Fruit fly (Drosophila melanogaster) whole organism, prepupa: ENCODE results near the gene Nfs1.

Source experiments
- CG10669 ChIP-seq: fragments of 200-800 bp; sonication (Bioruptor generic); optimal IDR thresholded peaks from 3 replicates; lab custom pipeline; 2018; ENCODE audit warnings: missing biosample characterization, mild to moderate bottlenecking, missing genetic modification characterization, moderate library complexity
- CG6808 ChIP-seq: fragments of 200-800 bp; sonication (Bioruptor generic); optimal IDR thresholded peaks from 3 replicates; lab custom pipeline; 2017; ENCODE audit warnings: missing biosample characterization, missing genetic modification characterization, mild to moderate bottlenecking, moderate library complexity, missing genetic modification reagents
- CG9139 ChIP-seq: fragments of 200-800 bp; sonication (Bioruptor generic); optimal IDR thresholded peaks from 3 replicates; lab custom pipeline; 2017; ENCODE audit warnings: missing biosample characterization, mild to moderate bottlenecking, missing genetic modification characterization
- Ets96B ChIP-seq: fragments of 200-800 bp; optimal IDR thresholded peaks from 2 replicates; lab custom pipeline; 2019; ENCODE audit warnings: missing biosample characterization, mild to moderate bottlenecking, missing genetic modification characterization, moderate library complexity
- Hr39 ChIP-seq: fragments of 200-800 bp; sonication (Bioruptor generic); optimal IDR thresholded peaks from 2 replicates; lab custom pipeline; 2016; ENCODE audit warnings: missing biosample characterization, missing genetic modification characterization
- OdsH ChIP-seq: fragments of 200-800 bp; sonication (Bioruptor generic); optimal IDR thresholded peaks from 3 replicates; lab custom pipeline; 2016; ENCODE audit warnings: missing biosample characterization, missing genetic modification characterization
- cyc ChIP-seq: fragments of 200-800 bp; sonication (Bioruptor generic); optimal IDR thresholded peaks from 3 replicates; lab custom pipeline; 2016; ENCODE audit warnings: missing biosample characterization, missing genetic modification characterization
- ss ChIP-seq, 2 experiments: fragments of 200-800 bp; sonication (Bioruptor generic); optimal IDR thresholded peaks; 2 replicates in 1 of 2; 3 replicates in 1 of 2; lab custom pipeline; 2017 to 2018; ENCODE audit warnings: mild to moderate bottlenecking in 2 of 2, missing biosample characterization in 2 of 2, missing genetic modification characterization in 2 of 2, moderate library complexity in 1 of 2

dm6 chr2L:11958729-11959128 is 40.7 kb upstream of the Nfs1 start:
- TF ChIP-seq CG6808 (GFP tag; lab: Kevin White, UChicago) = no peak
- no peak for TF ChIP-seq ss (GFP tag; optimal IDR thresholded peaks at IDR 0.05; lab: Kevin White, UChicago)
- TF ChIP-seq Hr39 (GFP tag; lab: Kevin White, UChicago) = no peak
- no peak for TF ChIP-seq cyc
- no peak for TF ChIP-seq CG9139 (GFP tag; lab: Kevin White, UChicago)
- TF ChIP-seq OdsH (GFP tag; lab: Kevin White, UChicago) = no peak
- peak; percentile 11 for TF ChIP-seq Ets96B (tag; lab: Kevin White, UChicago)
- no peak for TF ChIP-seq CG10669 (GFP tag; lab: Kevin White, UChicago)
